Worm (Caenorhabditis elegans) whole organism, L4 larva: ENCODE measurements around the gene F32D8.13.

Source experiments
- F44E2.7 ChIP-seq: fragments of 200-800 bp; sonication (Bioruptor generic); IDR thresholded peaks from 2 replicates; pipeline ENCODE4 v2.1.2; 2022; ENCODE audit warnings: missing genetic modification characterization, missing compliant biosample characterization
- R02D3.7 ChIP-seq: fragments of 150-350 bp; sonication (generic microtip); optimal IDR thresholded peaks from 3 replicates; lab custom pipeline; 2014; ENCODE audit warnings: missing biosample characterization, missing genetic modification characterization
- Y105C5A.15 ChIP-seq: fragments of 200-800 bp; sonication (Bioruptor generic); IDR thresholded peaks from 2 replicates; pipeline ENCODE4 v1.3.6; 2022; ENCODE audit warnings: missing genetic modification characterization, missing compliant biosample characterization
- Y48G9A.11 ChIP-seq: fragments of 200-800 bp; sonication (Bioruptor generic); IDR thresholded peaks from 2 replicates; pipeline ENCODE4 v1.3.6; 2022; ENCODE audit warnings: missing genetic modification reagents, missing genetic modification characterization, missing compliant biosample characterization
- aha-1 ChIP-seq: fragments of 150-350 bp; peaks from one replicate; lab custom pipeline; 2014; ENCODE audit warnings: missing biosample characterization, missing genetic modification characterization
- aly-2 ChIP-seq: sonication (generic microtip); optimal IDR thresholded peaks from 2 replicates; lab custom pipeline; 2018; ENCODE audit warnings: missing biosample characterization, missing genetic modification characterization
- arid-1 ChIP-seq: fragments of 200-800 bp; sonication (Bioruptor generic); conservative IDR thresholded peaks from 2 replicates; pipeline ENCODE4 v1.3.6; 2022; ENCODE audit warnings: missing genetic modification reagents, missing genetic modification characterization, missing compliant biosample characterization
- attf-4 ChIP-seq: sonication (generic microtip); optimal IDR thresholded peaks from 3 replicates; lab custom pipeline; 2017; ENCODE audit warnings: missing biosample characterization, missing genetic modification characterization
- ceh-20 ChIP-seq: fragments of 200-800 bp; sonication (Bioruptor generic); IDR thresholded peaks from 2 replicates; pipeline ENCODE4 v1.3.6; 2022; ENCODE audit warnings: missing genetic modification reagents, missing genetic modification characterization, missing compliant biosample characterization
- ceh-28 ChIP-seq: fragments of 150-350 bp; optimal IDR thresholded peaks from 2 replicates; lab custom pipeline; 2014; ENCODE audit warnings: missing biosample characterization, missing genetic modification reagents, missing genetic modification characterization
- ceh-62 ChIP-seq: sonication (generic microtip); optimal IDR thresholded peaks from 2 replicates; lab custom pipeline; 2017; ENCODE audit warnings: missing biosample characterization, missing genetic modification characterization
- ceh-82 ChIP-seq: sonication (generic microtip); optimal IDR thresholded peaks from 2 replicates; lab custom pipeline; 2017; ENCODE audit warnings: missing biosample characterization, missing genetic modification characterization
- ces-1 ChIP-seq: fragments of 150-350 bp; sonication (generic microtip); optimal IDR thresholded peaks from 4 replicates; lab custom pipeline; 2014; ENCODE audit warnings: missing biosample characterization, missing genetic modification reagents, missing genetic modification characterization
- daf-8 ChIP-seq: fragments of 200-800 bp; sonication (Bioruptor generic); IDR thresholded peaks from 2 replicates; pipeline ENCODE4 v1.3.6; 2022; ENCODE audit warnings: missing genetic modification characterization, missing compliant biosample characterization
- dmd-6 ChIP-seq: fragments of 200-800 bp; sonication (Bioruptor generic); IDR thresholded peaks from 2 replicates; pipeline ENCODE4 v1.3.6; 2022; ENCODE audit warnings: missing genetic modification reagents, missing genetic modification characterization, missing compliant biosample characterization
- duxl-1 ChIP-seq: sonication (generic microtip); optimal IDR thresholded peaks from 2 replicates; lab custom pipeline; 2016; ENCODE audit warnings: mild to moderate bottlenecking, missing genetic modification characterization, moderate library complexity, missing compliant biosample characterization; ENCODE audit not compliant: poor library complexity
- dve-1 ChIP-seq: sonication (generic microtip); optimal IDR thresholded peaks from 2 replicates; lab custom pipeline; 2017; ENCODE audit warnings: antibody characterized with exemption, mild to moderate bottlenecking, missing genetic modification characterization, missing compliant biosample characterization; ENCODE audit not compliant: insufficient read depth
- egl-27 ChIP-seq: sonication (generic microtip); optimal IDR thresholded peaks from 3 replicates; lab custom pipeline; 2017; ENCODE audit warnings: missing biosample characterization, missing genetic modification reagents, missing genetic modification characterization
- egl-43 ChIP-seq: fragments of 200-800 bp; sonication (Bioruptor generic); IDR thresholded peaks from 2 replicates; pipeline ENCODE4 v1.3.6; 2022; ENCODE audit warnings: missing genetic modification reagents, missing genetic modification characterization, missing compliant biosample characterization
- fkh-10 ChIP-seq: fragments of 150-350 bp; optimal IDR thresholded peaks from 2 replicates; lab custom pipeline; 2014; ENCODE audit warnings: missing biosample characterization, missing genetic modification reagents, missing genetic modification characterization
- hif-1 ChIP-seq, 2 experiments: sonication (generic microtip); optimal IDR thresholded peaks; 2 replicates each; lab custom pipeline; 2016 to 2017; ENCODE audit warnings: missing compliant biosample characterization in 2 of 2, missing genetic modification characterization in 2 of 2, missing genetic modification reagents in 2 of 2, missing genotype in 2 of 2, mild to moderate bottlenecking in 1 of 2
- hlh-11 ChIP-seq: fragments of 200-800 bp; sonication (Bioruptor generic); optimal IDR thresholded peaks from 2 replicates; lab custom pipeline; 2018; ENCODE audit warnings: mild to moderate bottlenecking, missing genetic modification characterization, missing compliant biosample characterization
- hlh-30 ChIP-seq: sonication (generic microtip); optimal IDR thresholded peaks from 2 replicates; lab custom pipeline; 2017; ENCODE audit warnings: antibody characterized with exemption, mild to moderate bottlenecking, missing genetic modification characterization, missing compliant biosample characterization; ENCODE audit not compliant: insufficient read depth
- hmg-1.1 ChIP-seq: fragments of 200-800 bp; sonication (Bioruptor generic); IDR thresholded peaks from 2 replicates; pipeline ENCODE4 v1.3.6; 2022; ENCODE audit warnings: missing genetic modification reagents, missing genetic modification characterization, missing compliant biosample characterization
- jun-1 ChIP-seq: fragments of 150-350 bp; optimal IDR thresholded peaks from 2 replicates; lab custom pipeline; 2014; ENCODE audit warnings: missing biosample characterization, missing genetic modification reagents, missing genetic modification characterization
- lin-1 ChIP-seq: fragments of 200-800 bp; sonication (Bioruptor generic); IDR thresholded peaks from 2 replicates; pipeline ENCODE4 v1.3.6; 2022; ENCODE audit warnings: missing genetic modification reagents, missing genetic modification characterization, missing compliant biosample characterization
- lir-3 ChIP-seq: sonication (generic microtip); optimal IDR thresholded peaks from 2 replicates; lab custom pipeline; 2016; ENCODE audit warnings: mild to moderate bottlenecking, missing genetic modification characterization, missing compliant biosample characterization
- madf-5 ChIP-seq, 2 experiments: fragments of 200-800 bp; sonication (Bioruptor generic); IDR thresholded peaks; 2 replicates each; pipeline ENCODE4 v1.3.6; 2022; ENCODE audit warnings: missing compliant biosample characterization in 2 of 2, missing genetic modification characterization in 2 of 2
- mdl-1 ChIP-seq, 2 experiments: fragments of 150-350 bp in 1 of 2; sonication (generic microtip) in 1 of 2; optimal IDR thresholded peaks; 2 replicates each; lab custom pipeline; 2014 to 2017; ENCODE audit warnings: missing biosample characterization in 2 of 2, missing genetic modification characterization in 2 of 2
- mdt-29 ChIP-seq: fragments of 200-800 bp; sonication (Bioruptor generic); IDR thresholded peaks from 2 replicates; pipeline ENCODE4 v1.3.6; 2022; ENCODE audit warnings: missing genetic modification reagents, missing genetic modification characterization, missing compliant biosample characterization
- mes-2 ChIP-seq: sonication (generic microtip); optimal IDR thresholded peaks from 2 replicates; lab custom pipeline; 2016; ENCODE audit warnings: missing genotype, mild to moderate bottlenecking, missing genetic modification characterization, missing compliant biosample characterization; ENCODE audit not compliant: poor library complexity, severe bottlenecking
- nhr-10 ChIP-seq: fragments of 150-350 bp; optimal IDR thresholded peaks from 2 replicates; lab custom pipeline; 2014; ENCODE audit warnings: missing biosample characterization, missing genetic modification characterization
- nhr-111 ChIP-seq: fragments of 200-800 bp; sonication (Bioruptor generic); optimal IDR thresholded peaks from 2 replicates; lab custom pipeline; 2018; ENCODE audit warnings: mild to moderate bottlenecking, missing genetic modification characterization, missing compliant biosample characterization
- nhr-237 ChIP-seq: sonication (generic microtip); optimal IDR thresholded peaks from 2 replicates; lab custom pipeline; 2017; ENCODE audit warnings: missing biosample characterization, missing genetic modification characterization
- nhr-25 ChIP-seq: sonication (generic microtip); optimal IDR thresholded peaks from 2 replicates; lab custom pipeline; 2017; ENCODE audit warnings: missing genetic modification characterization, mild to moderate bottlenecking, missing compliant biosample characterization, antibody characterized with exemption, moderate library complexity, borderline replicate concordance; ENCODE audit not compliant: insufficient read depth
- nhr-28 ChIP-seq: fragments of 150-350 bp; optimal IDR thresholded peaks from 2 replicates; lab custom pipeline; 2014; ENCODE audit warnings: missing biosample characterization, missing genetic modification characterization
- nhr-48 ChIP-seq: sonication (generic microtip); optimal IDR thresholded peaks from 2 replicates; lab custom pipeline; 2016; ENCODE audit warnings: mild to moderate bottlenecking, missing genetic modification characterization, missing compliant biosample characterization
- nhr-77 ChIP-seq: fragments of 150-350 bp; optimal IDR thresholded peaks from 2 replicates; lab custom pipeline; 2014; ENCODE audit warnings: missing biosample characterization, missing genetic modification characterization
- pha-4 ChIP-seq, 2 experiments: fragments of 150-350 bp in 1 of 2; fragments of 200-800 bp in 1 of 2; sonication (Bioruptor generic) in 1 of 2; IDR thresholded peaks in 1 of 2; optimal IDR thresholded peaks in 1 of 2; 2 replicates each; pipeline versions ENCODE4 v1.3.6 to Lab custom; 2014 to 2022; ENCODE audit warnings: missing genetic modification characterization in 2 of 2, missing genetic modification reagents in 2 of 2, missing biosample characterization in 1 of 2, missing compliant biosample characterization in 1 of 2
- php-3 ChIP-seq: fragments of 200-800 bp; sonication (Bioruptor generic); IDR thresholded peaks from 2 replicates; pipeline ENCODE4 v1.3.6; 2022; ENCODE audit warnings: missing genetic modification reagents, missing genetic modification characterization, missing compliant biosample characterization
- pqm-1 ChIP-seq: sonication (generic microtip); optimal IDR thresholded peaks from 2 replicates; lab custom pipeline; 2017; ENCODE audit warnings: missing biosample characterization, missing genetic modification characterization
- sdz-12 ChIP-seq: fragments of 200-800 bp; sonication (Bioruptor generic); optimal IDR thresholded peaks from 2 replicates; lab custom pipeline; 2018; ENCODE audit warnings: mild to moderate bottlenecking, missing genetic modification characterization, missing compliant biosample characterization
- set-16 ChIP-seq: fragments of 200-800 bp; sonication (Bioruptor generic); IDR thresholded peaks from 2 replicates; pipeline ENCODE4 v1.3.6; 2022; ENCODE audit warnings: missing genetic modification reagents, missing genetic modification characterization, missing compliant biosample characterization
- snpc-4 ChIP-seq: fragments of 150-350 bp; optimal IDR thresholded peaks from 2 replicates; lab custom pipeline; 2014; ENCODE audit warnings: missing biosample characterization, missing genetic modification characterization
- tag-97 ChIP-seq: fragments of 200-800 bp; sonication (Bioruptor generic); IDR thresholded peaks from 2 replicates; pipeline ENCODE4 v1.3.6; 2022; ENCODE audit warnings: missing genetic modification characterization, missing compliant biosample characterization
- tra-1 ChIP-seq: fragments of 200-800 bp; sonication (Bioruptor generic); IDR thresholded peaks from 2 replicates; pipeline ENCODE4 v1.3.6; 2022; ENCODE audit warnings: missing genetic modification reagents, missing genetic modification characterization, missing compliant biosample characterization
- unc-130 ChIP-seq: sonication (generic microtip); optimal IDR thresholded peaks from 2 replicates; lab custom pipeline; 2016; ENCODE audit warnings: missing genetic modification reagents, missing genetic modification characterization, missing compliant biosample characterization
- unc-39 ChIP-seq: sonication (generic microtip); optimal IDR thresholded peaks from 2 replicates; lab custom pipeline; 2017; ENCODE audit warnings: missing biosample characterization, missing genetic modification characterization
- zfp-2 ChIP-seq: sonication (generic microtip); optimal IDR thresholded peaks from 2 replicates; lab custom pipeline; 2016; ENCODE audit warnings: mild to moderate bottlenecking, missing genetic modification characterization, missing compliant biosample characterization

The F32D8.13 gene

ce11 chrV:10871457-10871861 is 24.9 kb downstream of the F32D8.13 start (continued):
- TF ChIP-seq unc-130 (GFP tag; lab: Kevin White, UChicago) (no peak), egl-27 (tag; lab: Kevin White, UChicago) (no peak), zfp-2 (tag; lab: Kevin White, UChicago) (no peak), ces-1 (peak; percentile 25), pha-4 (GFP tag; IDR thresholded peaks at IDR 0.05; lab: Robert Waterston, UW) (no peak), pha-4 (tag; optimal IDR thresholded peaks at IDR 0.05; lab: Kevin White, UChicago) (peak; percentile 26), lin-1 (GFP tag; lab: Robert Waterston, UW) (no peak), mes-2 (peak; percentile 53), duxl-1 (tag; lab: Kevin White, UChicago) (no peak), arid-1 (GFP tag; lab: Robert Waterston, UW) (no peak), tag-97 (GFP tag; lab: Robert Waterston, UW) (no peak), nhr-10 (peak; percentile 59), snpc-4 (tag; lab: Kevin White, UChicago) (no peak), mdl-1 (tag; optimal IDR thresholded peaks at IDR 0.05; lab: Kevin White, UChicago) (peak; percentile 81 to 98), hif-1 (tag; optimal IDR thresholded peaks at IDR 0.05; lab: Kevin White, UChicago) (peak in 1 of 2 experiments; percentile 67), daf-8 (GFP tag; lab: Robert Waterston, UW) (no peak), ceh-28 (tag; lab: Kevin White, UChicago) (peak; percentile 20), lir-3 (tag; lab: Kevin White, UChicago) (no peak), dve-1 (peak; percentile 77), aha-1 (tag; lab: Kevin White, UChicago) (peak; percentile 99), ceh-82 (tag; lab: Kevin White, UChicago) (no peak), mdt-29 (GFP tag; lab: Robert Waterston, UW) (no peak)

- TF ChIP-seq aly-2 (tag; lab: Kevin White, UChicago) (no peak), Y105C5A.15 (GFP tag; lab: Robert Waterston, UW) (no peak), ceh-20 (GFP tag; lab: Robert Waterston, UW) (no peak), daf-8 (GFP tag; lab: Robert Waterston, UW) (no peak), nhr-28 (tag; lab: Kevin White, UChicago) (peak; percentile 2), sdz-12 (no peak), jun-1 (tag; lab: Kevin White, UChicago) (no peak), nhr-10 (no peak), F44E2.7 (GFP tag; lab: Robert Waterston, UW) (no peak), nhr-48 (tag; lab: Kevin White, UChicago) (no peak), pqm-1 (tag; lab: Kevin White, UChicago) (peak; percentile 12), nhr-77 (tag; lab: Kevin White, UChicago) (no peak), dmd-6 (GFP tag; lab: Robert Waterston, UW) (peak; percentile 66), unc-39 (tag; lab: Kevin White, UChicago) (no peak), nhr-237 (tag; lab: Kevin White, UChicago) (no peak), madf-5 (GFP tag; IDR thresholded peaks at IDR 0.05; lab: Robert Waterston, UW) (no peak), mes-2 (no peak), zfp-2 (tag; lab: Kevin White, UChicago) (no peak), attf-4 (tag; lab: Kevin White, UChicago) (no peak), nhr-111 (no peak), fkh-10 (GFP tag; lab: Kevin White, UChicago) (no peak), ceh-62 (tag; lab: Kevin White, UChicago) (no peak), hlh-30 (peak; percentile 74), R02D3.7 (tag; lab: Kevin White, UChicago) (no peak), tag-97 (GFP tag; lab: Robert Waterston, UW) (no peak), hmg-1.1 (GFP tag; lab: Robert Waterston, UW) (no peak), tra-1 (GFP tag; lab: Robert Waterston, UW) (no peak), Y48G9A.11 (no peak), egl-43 (GFP tag; lab: Robert Waterston, UW) (no peak), arid-1 (GFP tag; lab: Robert Waterston, UW) (no peak), ces-1 (no peak), set-16 (GFP tag; lab: Robert Waterston, UW) (no peak), php-3 (GFP tag; lab: Robert Waterston, UW) (no peak), hlh-11 (tag; lab: Kevin White, UChicago) (peak; percentile 72), nhr-25 (no peak), lir-3 (tag; lab: Kevin White, UChicago) (no peak)
Measured at ce11 chrV:10870050-10870449, 26.3 kb downstream of the F32D8.13 start.
